Fruit fly (Drosophila melanogaster): Measurements from ENCODE around the gene CG31371.

CG31371 gene

dm6 chr3R:30531989-30532653 lies 28.8 kb upstream of the CG31371 start, which contains the start of gene tmod (continued):
- peak; percentile 61 for TF ChIP-seq salm (tag; optimal IDR thresholded peaks at IDR 0.05)
- 0 out of 2 replicates have a peak, but pooled peaks have one; percentile 42 for TF ChIP-seq sisA (GFP tag; IDR thresholded peaks at IDR 0.05)
- TF ChIP-seq Hmx (GFP tag; optimal IDR thresholded peaks at IDR 0.05), result no peak
- no peak for TF ChIP-seq ato (GFP tag; IDR thresholded peaks at IDR 0.05; ENCODE audit: partially characterized antibody)
- no peak for TF ChIP-seq D19B (GFP tag; optimal IDR thresholded peaks at IDR 0.05)
- no peak for TF ChIP-seq CG6791 (GFP tag; IDR thresholded peaks at IDR 0.05; ENCODE audit: partially characterized antibody)
- TF ChIP-seq bsh (GFP tag; optimal IDR thresholded peaks at IDR 0.05), result peak in 1 of 2 experiments; percentile 69
- peak; percentile 91 for TF ChIP-seq Ets65A (GFP tag)
- TF ChIP-seq CG3838 (GFP tag; optimal IDR thresholded peaks at IDR 0.05), result no peak
- TF ChIP-seq CG34376 (GFP tag; optimal IDR thresholded peaks at IDR 0.05), result peak; percentile 40
- TF ChIP-seq cad (GFP tag; optimal IDR thresholded peaks at IDR 0.05), result no peak
- no peak for TF ChIP-seq odd (GFP tag; optimal IDR thresholded peaks at IDR 0.05)
- no peak for TF ChIP-seq Hr78 (GFP tag; optimal IDR thresholded peaks at IDR 0.05)
- no peak for TF ChIP-seq CG3847 (GFP tag; IDR thresholded peaks at IDR 0.05)
- no peak for TF ChIP-seq CG14667 (GFP tag; IDR thresholded peaks at IDR 0.05)
- TF ChIP-seq jing (GFP tag; optimal IDR thresholded peaks at IDR 0.05), result no peak
- TF ChIP-seq ab (GFP tag; optimal IDR thresholded peaks at IDR 0.05), result no peak
- TF ChIP-seq Six4 (GFP tag; optimal IDR thresholded peaks at IDR 0.05), result peak; percentile 50
- TF ChIP-seq h (optimal IDR thresholded peaks at IDR 0.05), result no peak
- no peak for TF ChIP-seq C15 (GFP tag; IDR thresholded peaks at IDR 0.05)
- peak in 1 of 2 experiments; percentile 52 for TF ChIP-seq dpn (GFP tag; optimal IDR thresholded peaks at IDR 0.05)
- peak; percentile 32; the same call in 1 of the 3 replicates for TF ChIP-seq zen2 (GFP tag; IDR thresholded peaks at IDR 0.05; ENCODE audit: partially characterized antibody)
- TF ChIP-seq CG13424 (tag; optimal IDR thresholded peaks at IDR 0.05), result peak; percentile 63
- TF ChIP-seq Sox100B (GFP tag; optimal IDR thresholded peaks at IDR 0.05), result peak; percentile 65
- TF ChIP-seq CG13287 (GFP tag; IDR thresholded peaks at IDR 0.05; ENCODE audit: partially characterized antibody), result peak; percentile 43
- peak; percentile 1 for TF ChIP-seq Sry-δ (GFP tag; optimal IDR thresholded peaks at IDR 0.05)
- TF ChIP-seq scrt (GFP tag; optimal IDR thresholded peaks at IDR 0.05), result no peak
- no peak for TF ChIP-seq prd (optimal IDR thresholded peaks at IDR 0.05)
- peak; percentile 59; the same call in 2 of the 3 replicates for TF ChIP-seq prd (GFP tag; IDR thresholded peaks at IDR 0.05)
- peak; percentile 2 for TF ChIP-seq CG17568 (GFP tag; optimal IDR thresholded peaks at IDR 0.05)
- no peak for TF ChIP-seq gcm2 (GFP tag; optimal IDR thresholded peaks at IDR 0.05)
- no peak for TF ChIP-seq bowl (GFP tag; IDR thresholded peaks at IDR 0.05)
- TF ChIP-seq CG30403 (GFP tag; optimal IDR thresholded peaks at IDR 0.05), result peak; percentile 43
- no peak for TF ChIP-seq CG11696 (GFP tag; IDR thresholded peaks at IDR 0.05)
- TF ChIP-seq tup (GFP tag; optimal IDR thresholded peaks at IDR 0.05), result no peak
- no peak for TF ChIP-seq al (GFP tag; IDR thresholded peaks at IDR 0.05)
- TF ChIP-seq gce (GFP tag; IDR thresholded peaks at IDR 0.05), result no peak
- TF ChIP-seq CG13775 (GFP tag; optimal IDR thresholded peaks at IDR 0.05), result peak; percentile 23
- TF ChIP-seq Doc3 (GFP tag; IDR thresholded peaks at IDR 0.05; ENCODE audit: partially characterized antibody), result no peak; the same call in 2 of the 3 replicates
- peak; percentile 41 for TF ChIP-seq CG8359 (GFP tag; optimal IDR thresholded peaks at IDR 0.05; ENCODE audit: borderline replicate concordance)
- peak; percentile 21; the same call in 1 of the 3 replicates for TF ChIP-seq croc (GFP tag; conservative IDR thresholded peaks at IDR 0.05)
- no peak; the same call in 1 of the 2 replicates for TF ChIP-seq dati (GFP tag; IDR thresholded peaks at IDR 0.05)
- no peak for TF ChIP-seq sqz (GFP tag; optimal IDR thresholded peaks at IDR 0.05)
- TF ChIP-seq CG18011 (GFP tag; optimal IDR thresholded peaks at IDR 0.05), result no peak
- TF ChIP-seq sim (GFP tag; IDR thresholded peaks at IDR 0.05), result no peak
- TF ChIP-seq Stat92E (GFP tag; optimal IDR thresholded peaks at IDR 0.05), result no peak
- TF ChIP-seq gsb-n (tag; optimal IDR thresholded peaks at IDR 0.05), result peak; percentile 45
- TF ChIP-seq nau (GFP tag; optimal IDR thresholded peaks at IDR 0.05), result peak; percentile 18
- no peak for TF ChIP-seq fd102C (GFP tag; optimal IDR thresholded peaks at IDR 0.05)

All from whole organism, embryonic.